Worm (Caenorhabditis elegans) whole organism, dauer: ENCODE results near the gene H03G16.7.

ENCODE experiments used
- unc-62 ChIP-seq: sonication (generic microtip); optimal IDR thresholded peaks from 2 replicates; lab custom pipeline; 2017; ENCODE audit warnings: missing biosample characterization, missing genetic modification reagents, missing genetic modification characterization

Gene H03G16.7

DNA sequence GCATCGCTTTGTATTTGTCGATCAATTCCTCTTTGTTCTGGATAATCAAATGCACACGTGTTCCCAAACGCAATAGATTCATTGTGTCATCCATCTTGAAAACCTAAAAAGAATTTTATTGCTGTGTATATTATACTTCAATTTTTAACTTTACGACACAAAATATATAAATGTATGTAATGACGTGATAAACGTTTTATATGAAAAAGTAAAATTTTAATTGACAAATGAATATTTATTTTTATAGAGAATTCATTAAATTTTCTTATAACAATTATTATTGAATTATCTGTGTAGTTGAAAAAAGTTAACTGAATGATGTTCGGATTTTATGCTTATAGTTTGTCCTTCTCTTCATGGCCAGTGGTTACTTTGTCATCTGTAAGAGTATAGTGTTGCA lies at the start of gene H03G16.7:
H03G16.7 (minus strand) TSS at position 101 of the 400 bp plus-strand sequence.
- TF ChIP-seq unc-62, result no peak

DNA sequence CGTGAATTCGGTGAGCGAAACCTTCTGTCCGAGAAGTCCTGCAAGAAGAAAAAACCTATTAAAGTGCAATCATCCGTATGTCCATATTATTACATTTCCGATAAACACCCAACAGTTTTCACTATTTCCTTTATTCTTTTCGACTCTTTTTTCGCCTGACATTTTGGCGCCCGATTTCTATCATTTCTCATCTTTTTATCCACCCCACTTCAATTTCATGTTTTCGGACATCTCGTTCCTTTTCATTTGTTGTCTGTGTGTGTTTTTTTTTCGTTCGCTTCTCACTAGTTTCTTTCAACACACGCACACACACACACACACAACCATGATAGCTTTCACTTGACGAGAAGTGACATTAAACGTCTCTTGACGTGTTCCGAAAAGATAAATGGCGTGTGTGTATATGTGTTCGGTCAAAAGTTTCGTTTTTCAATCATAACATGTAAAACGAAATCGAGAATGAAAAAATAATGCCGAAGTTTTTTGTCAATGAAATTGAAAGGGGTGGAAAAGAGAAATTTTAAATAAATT lies 49.2 kb upstream of the H03G16.7 start:
- no peak for TF ChIP-seq unc-62

DNA sequence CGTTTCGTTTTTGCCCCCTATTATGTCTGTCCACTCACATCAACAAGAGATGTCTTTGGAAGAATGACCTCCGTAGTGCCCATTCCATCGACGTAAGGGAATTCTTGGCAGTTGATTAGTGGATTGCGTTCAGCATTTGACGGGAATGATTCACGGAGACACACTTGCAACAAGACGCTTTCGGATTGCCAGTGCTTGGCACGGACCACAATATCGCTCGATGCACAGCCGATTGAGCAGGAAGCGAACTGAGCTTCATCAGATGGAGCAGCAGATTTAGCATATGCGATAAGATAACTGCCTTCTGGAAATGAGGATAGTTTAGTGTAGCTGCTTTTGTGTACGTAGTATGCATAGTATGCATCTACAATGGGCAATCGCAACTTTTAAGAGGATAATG lies 47.7 kb upstream of the H03G16.7 start:
- TF ChIP-seq unc-62, result no peak

DNA sequence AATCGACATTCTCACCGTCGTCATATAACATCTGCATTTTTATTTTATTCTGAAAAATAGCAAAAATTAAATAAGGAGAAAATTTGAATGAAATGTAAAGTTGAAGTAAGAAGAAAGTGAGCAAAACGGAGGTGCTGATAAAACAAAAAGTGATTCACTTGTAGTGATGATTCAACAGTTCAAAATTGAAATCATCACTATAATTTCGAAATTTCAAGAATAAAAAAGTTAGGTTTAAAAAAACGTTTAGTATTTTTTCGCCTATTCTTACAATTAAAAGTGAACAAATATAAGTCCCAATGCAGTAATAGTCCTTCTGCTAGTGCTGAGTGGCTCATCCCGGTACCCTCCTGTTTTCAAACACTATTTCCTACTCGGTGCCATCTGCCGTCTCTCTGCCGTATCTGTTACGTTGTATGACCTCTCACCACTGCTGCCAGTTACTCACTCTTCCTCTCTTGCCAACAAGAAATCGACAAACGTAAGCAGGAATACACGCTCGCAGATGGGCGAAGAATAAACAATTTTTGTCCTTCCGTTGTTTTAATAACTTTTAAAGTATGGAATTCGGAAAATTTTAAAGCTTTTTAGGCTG lies 44.7 kb upstream of the H03G16.7 start, which contains the start of gene dhhc-1:
dhhc-1 (minus strand) TSS at position 51 of the 595 bp plus-strand sequence.
- TF ChIP-seq unc-62, result no peak

DNA sequence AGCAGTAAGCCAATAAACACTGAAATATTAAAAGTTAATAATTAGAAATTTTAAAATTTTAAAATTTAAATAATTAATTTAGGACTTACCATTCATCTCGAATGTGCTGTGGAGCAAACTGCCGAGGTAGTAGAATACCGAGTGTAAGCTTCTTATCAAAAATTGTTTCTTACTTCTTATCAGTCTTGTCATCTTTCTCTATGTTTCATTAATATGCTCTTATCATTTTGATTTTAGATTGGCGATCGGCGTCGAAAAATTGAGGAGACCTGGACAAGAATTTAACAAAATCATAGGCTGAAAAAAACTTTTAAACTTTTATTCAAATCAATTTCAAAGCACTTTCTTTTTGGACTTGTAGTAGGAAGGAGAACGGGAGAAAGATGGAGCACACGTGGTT lies 41.9 kb upstream of the H03G16.7 start, which contains the start of gene F09B12.3:
F09B12.3 (minus strand) TSS at position 192 of the 400 bp plus-strand sequence.
- TF ChIP-seq unc-62, result no peak

DNA sequence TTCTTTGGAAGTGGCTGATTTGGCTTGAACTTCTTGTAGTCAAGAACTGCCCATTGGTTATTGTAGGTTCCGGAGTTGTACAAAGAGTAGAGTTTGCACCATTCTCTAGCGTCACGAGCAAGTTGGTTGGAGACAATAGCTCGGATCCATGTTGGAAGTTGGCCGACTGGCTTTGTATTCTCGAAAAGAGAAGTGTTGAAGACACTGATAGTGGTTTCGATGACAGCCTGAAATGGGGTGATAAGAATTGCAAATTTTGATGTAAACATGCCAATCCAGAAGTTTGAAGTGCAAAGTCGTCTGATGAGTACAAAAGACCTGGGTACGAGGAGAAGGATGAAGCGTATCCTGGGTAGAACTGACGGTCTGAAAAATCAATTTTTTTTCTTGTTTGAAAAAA lies 40.5 kb upstream of the H03G16.7 start:
- no peak for TF ChIP-seq unc-62

DNA sequence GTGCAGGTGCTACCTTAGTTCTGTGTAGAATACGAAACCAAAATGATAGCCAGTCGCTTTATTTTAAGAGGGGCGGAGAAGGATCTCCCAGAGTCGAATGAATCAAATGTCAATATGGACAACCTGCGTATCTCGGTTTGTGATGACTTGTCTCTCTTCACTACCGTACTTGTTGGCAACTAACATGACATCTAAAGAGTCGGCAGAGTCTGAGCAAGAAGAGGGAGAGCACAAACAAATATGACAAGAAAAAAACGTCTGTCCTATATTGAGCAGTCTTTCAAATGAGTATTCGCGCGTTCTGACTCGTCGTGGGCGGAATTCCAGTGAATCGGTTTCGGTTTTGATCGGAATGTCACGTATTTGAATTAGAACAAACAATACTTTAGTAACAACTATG lies 39.2 kb upstream of the H03G16.7 start, which contains the start of gene F09B12.7:
F09B12.7 (minus strand) TSS at position 101 of the 400 bp plus-strand sequence.
- TF ChIP-seq unc-62, result no peak

DNA sequence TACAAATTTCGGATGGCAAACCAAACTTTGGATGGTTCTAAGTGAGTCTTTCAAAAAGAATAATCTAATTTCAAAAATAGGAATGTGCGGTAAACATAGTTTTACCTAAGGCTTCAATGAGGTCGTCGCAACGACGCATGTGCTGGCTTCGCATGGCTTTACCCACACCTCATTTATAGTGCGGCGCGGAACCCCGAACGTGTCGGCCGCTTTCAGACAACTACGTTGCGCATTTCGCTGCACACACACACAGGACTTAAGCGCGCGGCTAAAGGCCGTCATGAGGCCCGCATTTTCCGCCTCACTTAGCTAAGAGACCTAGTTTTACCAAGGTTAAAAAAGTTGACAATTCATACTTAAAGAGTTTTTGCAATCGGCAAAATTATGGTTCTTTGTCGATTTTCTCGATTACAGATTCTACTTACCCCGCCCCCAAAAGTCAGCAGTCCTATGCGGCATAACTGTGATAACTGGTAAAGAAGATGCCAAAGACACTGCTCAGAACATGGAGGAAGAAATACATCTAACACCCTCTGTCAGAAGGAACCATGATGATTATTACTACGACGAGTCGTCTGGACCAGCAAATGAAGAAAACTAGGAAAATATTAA lies 37.1 kb upstream of the H03G16.7 start:
- TF ChIP-seq unc-62, result no peak

DNA sequence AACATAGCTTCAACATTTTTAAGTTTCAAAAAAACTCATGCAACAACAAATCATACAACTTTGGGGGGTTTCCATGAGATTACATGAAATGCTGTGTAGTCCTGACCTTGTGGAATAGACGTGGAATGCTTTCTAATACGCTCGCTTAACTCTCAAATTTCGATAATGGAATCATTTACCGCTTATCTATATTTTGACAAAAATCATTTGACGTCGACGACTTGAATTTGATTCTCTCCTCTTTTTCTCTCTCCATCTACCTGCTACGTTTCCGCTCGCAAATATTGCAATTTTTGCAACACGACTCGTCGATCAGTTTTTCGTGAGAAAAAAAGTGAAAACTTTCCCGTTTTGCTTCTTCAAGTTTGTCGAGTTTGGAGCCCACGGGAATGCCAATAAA lies 33.3 kb upstream of the H03G16.7 start, which contains the start of gene flr-4:
flr-4 (plus strand) TSS at position 275 of the 400 bp plus-strand sequence.
- no peak for TF ChIP-seq unc-62

DNA sequence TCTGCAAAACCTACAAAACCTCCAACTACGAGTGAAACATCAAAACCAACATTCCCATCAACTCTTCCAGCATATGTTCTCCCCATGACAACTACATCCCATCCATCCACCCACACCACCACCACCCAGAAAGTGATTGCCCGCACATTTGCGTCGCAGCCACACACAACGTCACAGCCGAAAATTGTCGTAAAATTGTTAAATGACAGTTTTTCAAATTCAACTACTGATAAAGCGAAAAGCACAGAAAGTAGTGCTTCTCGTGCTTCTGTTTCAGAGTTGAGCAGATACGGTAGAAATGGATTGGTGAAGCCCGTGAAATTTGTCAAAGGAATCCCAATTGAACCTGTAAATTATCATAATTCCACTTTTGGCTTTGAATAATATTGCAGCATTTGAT lies 31.9 kb upstream of the H03G16.7 start:
- TF ChIP-seq unc-62, result no peak

DNA sequence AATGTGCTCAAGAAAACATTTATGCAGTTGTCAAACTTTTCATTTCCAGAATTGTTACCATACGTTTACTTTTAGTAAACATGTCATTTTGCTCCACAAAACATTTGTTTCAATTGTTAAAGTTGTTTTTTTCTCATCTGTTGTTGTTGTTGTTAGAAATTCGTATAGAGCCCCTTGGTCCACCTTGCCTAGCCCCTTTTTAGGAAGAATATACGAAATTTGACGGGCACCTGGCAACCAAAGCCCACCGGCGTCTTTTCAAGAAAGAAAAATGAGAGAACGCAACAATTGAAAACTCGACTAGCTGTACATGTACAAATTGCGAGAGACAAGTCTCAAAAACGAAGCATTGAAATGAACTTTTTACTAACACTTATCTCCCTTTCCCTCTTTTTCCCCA lies 28.6 kb upstream of the H03G16.7 start, which contains the start of gene F09B12.5:
F09B12.5 (plus strand) TSS at position 301 of the 400 bp plus-strand sequence.
- TF ChIP-seq unc-62, result no peak

DNA sequence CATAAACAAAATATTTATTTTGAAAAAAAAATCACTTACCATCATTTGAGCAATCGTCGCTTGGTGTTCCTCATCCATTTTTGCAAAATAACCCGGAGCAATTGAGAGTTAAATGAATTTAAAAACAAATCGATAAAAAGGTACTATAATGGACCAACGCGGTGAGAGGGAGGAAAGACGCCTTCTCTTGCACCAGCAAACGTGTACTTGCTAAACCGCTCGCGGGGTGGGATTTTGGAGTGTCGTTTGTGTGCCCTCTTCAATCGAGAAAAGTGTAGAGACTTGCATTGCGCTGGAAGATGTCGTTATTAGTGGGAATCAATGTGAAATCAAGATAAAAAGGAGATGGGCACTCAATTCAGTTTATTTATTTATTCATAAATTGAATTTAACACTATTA lies 28.0 kb upstream of the H03G16.7 start, which contains the start of gene H40L08.1:
H40L08.1 (minus strand) TSS at position 292 of the 400 bp plus-strand sequence.
- no peak for TF ChIP-seq unc-62

DNA sequence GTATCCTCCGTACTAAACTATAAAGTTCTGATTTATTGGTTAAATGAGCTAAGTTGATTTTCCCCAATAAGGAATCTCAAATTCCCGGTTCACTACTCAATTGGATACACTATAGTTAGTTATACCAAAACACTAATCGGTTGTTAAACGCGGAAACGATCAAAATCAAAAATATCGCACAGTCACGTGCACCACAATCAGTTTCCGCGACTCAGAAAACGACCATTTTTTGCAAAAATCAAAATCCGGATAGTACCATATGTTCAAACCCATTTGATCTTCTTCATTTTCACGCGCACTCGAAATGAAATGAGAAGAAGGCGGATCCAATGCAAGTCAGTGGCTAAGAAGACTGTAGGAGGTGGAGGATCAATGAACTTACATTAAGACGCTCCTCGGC lies 25.7 kb upstream of the H03G16.7 start:
- no peak for TF ChIP-seq unc-62

DNA sequence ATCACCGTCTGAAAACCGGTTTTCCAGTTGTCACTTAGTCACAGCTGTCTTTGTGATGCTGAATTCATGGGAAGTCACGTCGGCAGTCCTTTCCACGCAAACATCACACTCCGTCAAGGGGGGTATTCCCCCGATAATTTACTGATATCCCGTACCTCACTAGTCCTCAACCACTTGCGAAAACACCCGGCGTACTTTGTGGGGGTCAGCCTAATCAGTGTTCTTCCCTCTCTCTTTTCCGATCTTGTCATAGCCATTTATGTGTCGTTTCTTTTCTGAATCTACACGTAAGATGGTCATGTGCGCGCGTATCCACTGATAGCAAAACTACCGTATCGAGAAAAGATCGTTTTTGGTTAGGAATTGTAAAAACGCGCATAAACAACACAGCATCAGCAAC lies 23.6 kb upstream of the H03G16.7 start:
- no peak for TF ChIP-seq unc-62

DNA sequence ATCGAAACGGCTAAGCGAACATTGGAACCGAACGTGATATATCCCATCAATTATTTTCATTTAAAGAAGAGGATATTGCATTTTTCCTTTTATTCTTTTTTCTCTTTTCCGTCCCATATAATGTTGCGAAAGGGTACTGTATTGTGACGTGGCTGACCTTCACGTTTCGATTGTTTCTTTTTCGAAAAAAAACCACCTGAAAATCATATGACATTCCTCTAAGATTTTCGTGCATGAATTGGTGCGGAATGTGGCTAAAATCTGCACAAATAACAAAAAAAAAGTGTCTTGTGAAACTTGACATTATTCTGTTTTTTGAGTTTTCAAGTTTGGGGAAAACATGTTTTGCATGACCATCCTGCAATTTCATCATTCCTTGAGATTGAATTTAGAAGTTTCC lies 22.5 kb upstream of the H03G16.7 start:
- TF ChIP-seq unc-62, result no peak

DNA sequence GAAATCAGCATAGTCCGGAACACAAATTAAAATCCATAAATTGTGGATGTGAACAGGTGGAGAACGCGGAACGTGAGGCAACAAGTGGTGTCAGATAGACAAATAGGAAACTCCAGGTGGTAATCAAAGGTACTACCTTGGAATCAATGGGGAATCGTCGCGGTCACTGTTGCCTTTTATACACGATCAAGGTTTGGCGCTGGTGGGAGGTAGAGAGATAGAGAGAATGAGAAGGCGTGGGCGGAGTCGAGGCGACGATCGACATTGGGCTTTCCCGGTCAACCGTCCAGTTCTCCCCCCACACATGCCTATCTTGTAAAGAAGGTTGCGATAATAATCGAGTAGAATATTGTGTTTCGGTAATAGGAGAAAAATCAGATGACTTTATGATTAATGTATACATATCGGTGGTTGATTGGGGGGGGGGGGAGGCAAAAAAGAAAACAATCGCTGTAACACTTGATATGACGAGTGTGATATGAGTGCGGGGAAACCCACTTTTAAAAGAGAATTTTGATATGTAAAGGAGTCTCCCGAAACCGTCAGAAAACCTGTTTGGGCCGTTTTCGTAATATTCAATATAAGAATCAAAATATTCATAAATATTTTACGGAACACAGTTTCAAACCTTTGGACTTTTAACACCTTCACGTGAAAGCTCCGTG lies 21.9 kb upstream of the H03G16.7 start, which contains the start of the genes H40L08.8, H40L08.2 and H40L08.7:
H40L08.8 (minus strand) TSS at position 37 of the 665 bp plus-strand sequence.
H40L08.2 (minus strand) TSS at position 148 of the 665 bp plus-strand sequence.
H40L08.7 (minus strand) TSS at position 148 of the 665 bp plus-strand sequence.
- TF ChIP-seq unc-62, result no peak

DNA sequence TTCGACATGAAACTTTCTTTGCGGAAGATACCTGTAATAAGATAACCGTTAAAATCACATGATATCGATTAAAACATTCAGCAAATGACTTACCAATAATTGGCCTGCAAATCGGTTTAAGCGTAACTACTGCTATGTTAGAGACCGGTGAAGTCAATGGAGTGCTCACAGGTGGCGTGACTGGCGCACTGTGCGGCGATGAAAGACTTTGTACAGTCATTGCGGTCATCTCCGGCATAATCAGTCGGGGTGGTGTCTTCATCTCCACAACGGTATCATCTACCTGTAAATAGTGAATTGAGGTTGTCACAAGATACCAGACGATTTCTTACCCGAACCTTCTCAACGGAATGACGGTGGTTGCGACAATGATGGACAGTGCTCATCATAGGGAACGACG lies 21.1 kb upstream of the H03G16.7 start:
- TF ChIP-seq unc-62, result no peak
